Worm (Caenorhabditis elegans) whole organism, L2 larva: ENCODE data around the gene acr-3.

Experiments
- C34F6.9 ChIP-seq: fragments of 150-350 bp; optimal IDR thresholded peaks from 2 replicates; lab custom pipeline; 2014; ENCODE audit warnings: missing biosample characterization, missing genetic modification characterization
- F13H6.1 ChIP-seq: sonication (generic microtip); optimal IDR thresholded peaks from 2 replicates; lab custom pipeline; 2016; ENCODE audit warnings: missing genetic modification characterization, missing compliant biosample characterization
- R02D3.7 ChIP-seq: fragments of 150-350 bp; optimal IDR thresholded peaks from 2 replicates; lab custom pipeline; 2014; ENCODE audit warnings: missing biosample characterization, missing genetic modification characterization
- Y55F3AM.14 ChIP-seq: fragments of 200-800 bp; sonication (Bioruptor generic); optimal IDR thresholded peaks from 2 replicates; lab custom pipeline; 2018; ENCODE audit warnings: mild to moderate bottlenecking, missing genetic modification characterization, missing compliant biosample characterization
- alr-1 ChIP-seq: fragments of 150-350 bp; optimal IDR thresholded peaks from 2 replicates; lab custom pipeline; 2014; ENCODE audit warnings: missing biosample characterization, missing genetic modification characterization
- aly-2 ChIP-seq: fragments of 150-350 bp; optimal IDR thresholded peaks from 2 replicates; lab custom pipeline; 2014; ENCODE audit warnings: missing biosample characterization, missing genetic modification characterization
- blmp-1 ChIP-seq: sonication (generic microtip); optimal IDR thresholded peaks from 2 replicates; lab custom pipeline; 2017; ENCODE audit warnings: missing genetic modification characterization, mild to moderate bottlenecking, missing compliant biosample characterization, antibody characterized with exemption, moderate library complexity; ENCODE audit not compliant: insufficient read depth
- ceh-16 ChIP-seq: fragments of 150-350 bp; optimal IDR thresholded peaks from 2 replicates; lab custom pipeline; 2014; ENCODE audit warnings: missing biosample characterization, missing genetic modification characterization
- crh-2 ChIP-seq: sonication (generic microtip); optimal IDR thresholded peaks from 2 replicates; lab custom pipeline; 2017; ENCODE audit warnings: missing biosample characterization, missing genetic modification characterization
- dmd-4 ChIP-seq: sonication (generic microtip); optimal IDR thresholded peaks from 2 replicates; lab custom pipeline; 2017; ENCODE audit warnings: missing biosample characterization, missing genetic modification characterization
- egl-27 ChIP-seq: sonication (generic microtip); optimal IDR thresholded peaks from 3 replicates; lab custom pipeline; 2017; ENCODE audit warnings: missing biosample characterization, missing genetic modification reagents, missing genetic modification characterization
- elt-1 ChIP-seq: fragments of 150-350 bp; optimal IDR thresholded peaks from 2 replicates; lab custom pipeline; 2014; ENCODE audit warnings: missing biosample characterization, missing genetic modification characterization
- elt-3 ChIP-seq: sonication (generic microtip); optimal IDR thresholded peaks from 2 replicates; lab custom pipeline; 2017; ENCODE audit warnings: missing biosample characterization, missing genetic modification characterization
- fos-1 ChIP-seq: fragments of 150-350 bp; optimal IDR thresholded peaks from 2 replicates; lab custom pipeline; 2014; ENCODE audit warnings: missing biosample characterization, missing genetic modification characterization
- gmeb-1 ChIP-seq: fragments of 150-350 bp; optimal IDR thresholded peaks from 2 replicates; lab custom pipeline; 2014; ENCODE audit warnings: missing biosample characterization, missing genetic modification characterization
- lin-11 ChIP-seq: fragments of 150-350 bp; sonication (generic microtip); optimal IDR thresholded peaks from 2 replicates; lab custom pipeline; 2014; ENCODE audit warnings: missing biosample characterization, missing genetic modification characterization, inconsistent platforms, mixed read lengths
- lin-13 ChIP-seq: fragments of 150-350 bp; optimal IDR thresholded peaks from 2 replicates; lab custom pipeline; 2014; ENCODE audit warnings: missing biosample characterization, missing genetic modification reagents, missing genetic modification characterization
- lin-39 ChIP-seq: fragments of 150-350 bp; optimal IDR thresholded peaks from 2 replicates; lab custom pipeline; 2014; ENCODE audit warnings: missing biosample characterization, missing genetic modification reagents, missing genetic modification characterization
- lsy-2 ChIP-seq, 2 experiments: fragments of 150-350 bp in 1 of 2; sonication (generic microtip) in 1 of 2; optimal IDR thresholded peaks; 2 replicates each; lab custom pipeline; 2014 to 2017; ENCODE audit warnings: missing biosample characterization in 2 of 2, missing genetic modification characterization in 2 of 2
- mdl-1 ChIP-seq, 2 experiments: fragments of 150-350 bp in 1 of 2; sonication (generic microtip) in 1 of 2; optimal IDR thresholded peaks; 2 replicates each; lab custom pipeline; 2017; ENCODE audit warnings: missing biosample characterization in 2 of 2, missing genetic modification characterization in 2 of 2
- nhr-10 ChIP-seq: sonication (generic microtip); optimal IDR thresholded peaks from 2 replicates; lab custom pipeline; 2017; ENCODE audit warnings: missing biosample characterization, missing genetic modification characterization
- nhr-11 ChIP-seq: fragments of 150-350 bp; optimal IDR thresholded peaks from 2 replicates; lab custom pipeline; 2014; ENCODE audit warnings: missing biosample characterization, missing genetic modification characterization
- nhr-12 ChIP-seq: fragments of 150-350 bp; optimal IDR thresholded peaks from 2 replicates; lab custom pipeline; 2014; ENCODE audit warnings: missing biosample characterization, missing genetic modification characterization
- nhr-129 ChIP-seq: fragments of 150-350 bp; optimal IDR thresholded peaks from 2 replicates; lab custom pipeline; 2014; ENCODE audit warnings: missing biosample characterization, missing genetic modification characterization
- nhr-21 ChIP-seq: fragments of 150-350 bp; optimal IDR thresholded peaks from 2 replicates; lab custom pipeline; 2014; ENCODE audit warnings: missing biosample characterization, missing genetic modification characterization
- nhr-23 ChIP-seq: fragments of 150-350 bp; optimal IDR thresholded peaks from 2 replicates; lab custom pipeline; 2014; ENCODE audit warnings: missing biosample characterization, missing genetic modification reagents, missing genetic modification characterization
- nhr-237 ChIP-seq: fragments of 150-350 bp; optimal IDR thresholded peaks from 2 replicates; lab custom pipeline; 2014; ENCODE audit warnings: missing biosample characterization, missing genetic modification characterization
- nhr-25 ChIP-seq: fragments of 150-350 bp; sonication (generic microtip); optimal IDR thresholded peaks from 3 replicates; lab custom pipeline; 2014; ENCODE audit warnings: missing biosample characterization, missing genetic modification characterization
- nhr-6 ChIP-seq: fragments of 150-350 bp; optimal IDR thresholded peaks from 2 replicates; lab custom pipeline; 2014; ENCODE audit warnings: missing biosample characterization, missing genetic modification characterization
- peb-1 ChIP-seq: fragments of 150-350 bp; optimal IDR thresholded peaks from 2 replicates; lab custom pipeline; 2014; ENCODE audit warnings: missing biosample characterization, missing genetic modification characterization
- skn-1 ChIP-seq: sonication (generic microtip); optimal IDR thresholded peaks from 2 replicates; lab custom pipeline; 2017; ENCODE audit warnings: missing biosample characterization, missing genetic modification characterization
- sma-3 ChIP-seq: sonication (generic microtip); optimal IDR thresholded peaks from 2 replicates; lab custom pipeline; 2016; ENCODE audit warnings: missing genetic modification reagents, missing genetic modification characterization, missing compliant biosample characterization
- sma-9 ChIP-seq, 2 experiments: fragments of 150-350 bp in 1 of 2; sonication (generic microtip) in 1 of 2; optimal IDR thresholded peaks; 2 replicates each; lab custom pipeline; 2014 to 2016; ENCODE audit warnings: missing genetic modification characterization in 2 of 2, mild to moderate bottlenecking in 1 of 2, missing biosample characterization in 1 of 2, missing compliant biosample characterization in 1 of 2, missing genetic modification reagents in 1 of 2, moderate library complexity in 1 of 2
- unc-39 ChIP-seq: fragments of 150-350 bp; optimal IDR thresholded peaks from 2 replicates; lab custom pipeline; 2014; ENCODE audit warnings: missing biosample characterization, missing genetic modification characterization
- unc-55 ChIP-seq: fragments of 150-350 bp; sonication (generic microtip); optimal IDR thresholded peaks from 3 replicates; lab custom pipeline; 2014; ENCODE audit warnings: missing biosample characterization, missing genetic modification reagents, missing genetic modification characterization
- unc-62 ChIP-seq: fragments of 150-350 bp; optimal IDR thresholded peaks from 2 replicates; lab custom pipeline; 2014; ENCODE audit warnings: missing biosample characterization, missing genetic modification reagents, missing genetic modification characterization
- ztf-1 ChIP-seq: fragments of 200-800 bp; sonication (Bioruptor generic); conservative IDR thresholded peaks from 2 replicates; pipeline ENCODE4 v1.3.6; 2022; ENCODE audit warnings: missing genetic modification characterization, missing compliant biosample characterization

acr-3 gene

ce11 chrX:6709238-6709637 is at the start of gene acr-3:
TSS of gene acr-3 (plus strand) at chrX:6709538.
- no peak for TF ChIP-seq nhr-237

ce11 chrX:6662267-6662666 is 47.1 kb upstream of the acr-3 start:
- TF ChIP-seq nhr-23: no peak
- TF ChIP-seq mdl-1 (tag; optimal IDR thresholded peaks at IDR 0.05; lab: Kevin White, UChicago): no peak
- TF ChIP-seq alr-1 (tag; lab: Kevin White, UChicago): no peak
- no peak for TF ChIP-seq lin-39
- no peak for TF ChIP-seq unc-62 (GFP tag; lab: Kevin White, UChicago)
- TF ChIP-seq egl-27 (tag; lab: Kevin White, UChicago): no peak
- TF ChIP-seq ceh-16: no peak
- TF ChIP-seq elt-1 (tag; lab: Kevin White, UChicago): no peak
- no peak for TF ChIP-seq aly-2 (tag; lab: Kevin White, UChicago)
- no peak for TF ChIP-seq nhr-11 (tag; lab: Kevin White, UChicago)
- TF ChIP-seq C34F6.9 (tag; lab: Kevin White, UChicago): no peak
- TF ChIP-seq blmp-1 (tag; lab: Kevin White, UChicago): no peak

ce11 chrX:6663780-6664437 is 45.4 kb upstream of the acr-3 start:
- TF ChIP-seq lin-39 (no peak), dmd-4 (tag; lab: Kevin White, UChicago) (no peak), ceh-16 (no peak), sma-9 (GFP tag; optimal IDR thresholded peaks at IDR 0.05; lab: Kevin White, UChicago) (peak; percentile 31), sma-9 (tag; optimal IDR thresholded peaks at IDR 0.05; lab: Kevin White, UChicago) (no peak), nhr-21 (tag; lab: Kevin White, UChicago) (peak; percentile 73), sma-3 (GFP tag; lab: Kevin White, UChicago) (peak; percentile 22), nhr-25 (peak; percentile 56), egl-27 (tag; lab: Kevin White, UChicago) (peak; percentile 54), gmeb-1 (no peak), lin-13 (no peak), crh-2 (tag; lab: Kevin White, UChicago) (no peak), nhr-10 (tag; lab: Kevin White, UChicago) (no peak)

- TF ChIP-seq F13H6.1 (tag; lab: Kevin White, UChicago) (no peak), fos-1 (peak; percentile 33), nhr-11 (tag; lab: Kevin White, UChicago) (no peak), lin-39 (no peak), crh-2 (tag; lab: Kevin White, UChicago) (peak; percentile 42), nhr-6 (tag; lab: Kevin White, UChicago) (no peak), aly-2 (tag; lab: Kevin White, UChicago) (no peak), nhr-25 (no peak), gmeb-1 (no peak), sma-3 (GFP tag; lab: Kevin White, UChicago) (peak; percentile 62), C34F6.9 (tag; lab: Kevin White, UChicago) (no peak), ceh-16 (no peak), unc-39 (no peak), nhr-129 (tag; lab: Kevin White, UChicago) (peak; percentile 6), blmp-1 (tag; lab: Kevin White, UChicago) (no peak), nhr-237 (no peak), nhr-12 (tag; lab: Kevin White, UChicago) (no peak), sma-9 (GFP tag; optimal IDR thresholded peaks at IDR 0.05; lab: Kevin White, UChicago) (peak; percentile 54), sma-9 (tag; optimal IDR thresholded peaks at IDR 0.05; lab: Kevin White, UChicago) (no peak), skn-1 (tag; lab: Kevin White, UChicago) (no peak), lin-11 (tag; lab: Kevin White, UChicago) (no peak)
- TF ChIP-seq, all 48 proteins: peak for 5
Observed at ce11 chrX:6665129-6665858, 44.0 kb upstream of the acr-3 start.

- TF ChIP-seq skn-1 (tag; lab: Kevin White, UChicago) (peak; percentile 1), lin-39 (no peak), blmp-1 (tag; lab: Kevin White, UChicago) (no peak), sma-9 (GFP tag; optimal IDR thresholded peaks at IDR 0.05; lab: Kevin White, UChicago) (peak; percentile 53), sma-9 (tag; optimal IDR thresholded peaks at IDR 0.05; lab: Kevin White, UChicago) (no peak), nhr-237 (no peak), elt-1 (tag; lab: Kevin White, UChicago) (no peak), ceh-16 (no peak), elt-3 (no peak), nhr-11 (tag; lab: Kevin White, UChicago) (no peak), Y55F3AM.14 (GFP tag; lab: Kevin White, UChicago) (no peak), ztf-1 (no peak), nhr-23 (no peak), R02D3.7 (no peak), mdl-1 (tag; optimal IDR thresholded peaks at IDR 0.05; lab: Kevin White, UChicago) (no peak), fos-1 (peak; percentile 96), nhr-25 (no peak), unc-55 (GFP tag; lab: Kevin White, UChicago) (no peak), F13H6.1 (tag; lab: Kevin White, UChicago) (no peak), crh-2 (tag; lab: Kevin White, UChicago) (peak; percentile 25), lsy-2 (tag; optimal IDR thresholded peaks at IDR 0.05; lab: Kevin White, UChicago) (no peak), dmd-4 (tag; lab: Kevin White, UChicago) (no peak), peb-1 (no peak)
Observed at ce11 chrX:6667468-6667867, 41.9 kb upstream of the acr-3 start.
